Fruit fly (Drosophila melanogaster): ENCODE data around the gene Ref1.

Ref1 gene

DNA sequence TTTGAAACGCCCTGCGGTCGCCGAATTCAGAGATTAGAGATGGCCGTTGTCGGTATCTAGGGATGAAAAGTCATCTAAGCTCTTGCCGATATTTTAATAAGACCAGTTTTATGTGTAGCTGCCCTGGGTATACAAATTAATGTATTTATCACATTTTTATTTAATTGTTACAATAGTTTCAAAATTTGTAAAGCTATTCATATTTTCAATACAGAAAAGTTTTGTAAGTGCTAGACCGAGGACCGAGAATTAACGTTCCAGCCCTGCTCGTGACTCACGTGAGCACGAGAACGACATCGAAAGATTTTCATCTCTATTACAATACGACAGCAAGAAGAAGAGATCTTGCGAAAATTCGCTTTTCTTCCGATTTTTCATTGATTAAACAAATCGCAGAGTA lies 13.1 kb downstream of the Ref1 start, which contains the start of the genes CG1105 and CG1965 (continued):
- TF ChIP-seq MBD-R2 (GFP tag; IDR thresholded peaks at IDR 0.05) (peak; percentile 96), CG10267 (tag; optimal IDR thresholded peaks at IDR 0.05) (peak; percentile 90), cg (GFP tag; optimal IDR thresholded peaks at IDR 0.05) (no peak), ham (GFP tag; IDR thresholded peaks at IDR 0.05) (0 out of 2 replicates have a peak, but pooled peaks have one; percentile 28), CG7987 (GFP tag; optimal IDR thresholded peaks at IDR 0.05) (peak; percentile 74), CG12744 (GFP tag; optimal IDR thresholded peaks at IDR 0.05) (peak; percentile 90), CG14965 (GFP tag; optimal IDR thresholded peaks at IDR 0.05; ENCODE audit: borderline replicate concordance) (no peak), CG7271 (tag; optimal IDR thresholded peaks at IDR 0.05) (peak; percentile 87), CG1233 (GFP tag; optimal IDR thresholded peaks at IDR 0.05) (peak; percentile 85), seq (GFP tag; IDR thresholded peaks at IDR 0.05) (peak; percentile 66), CG1529 (GFP tag; optimal IDR thresholded peaks at IDR 0.05) (peak; percentile 77), NFAT (GFP tag; IDR thresholded peaks at IDR 0.05) (peak; percentile 94), caup (GFP tag; optimal IDR thresholded peaks at IDR 0.05; ENCODE audit: severe bottlenecking) (peak; percentile 87), CG17568 (GFP tag; optimal IDR thresholded peaks at IDR 0.05) (peak; percentile 69), jing (GFP tag; optimal IDR thresholded peaks at IDR 0.05) (peak; percentile 78), Sox100B (GFP tag; optimal IDR thresholded peaks at IDR 0.05) (no peak), vfl (GFP tag; optimal IDR thresholded peaks at IDR 0.05) (peak; percentile 96), ab (GFP tag; optimal IDR thresholded peaks at IDR 0.05) (peak; percentile 68), H2.0 (GFP tag; IDR thresholded peaks at IDR 0.05) (peak; percentile 93), CG32532 (GFP tag; IDR thresholded peaks at IDR 0.05) (peak; percentile 96), Usf (GFP tag; optimal IDR thresholded peaks at IDR 0.05) (peak; percentile 87), zf30C (GFP tag; optimal IDR thresholded peaks at IDR 0.05) (no peak), CG8478 (optimal IDR thresholded peaks at IDR 0.05) (no peak), CG8765 (GFP tag; IDR thresholded peaks at IDR 0.05) (peak; percentile 96), Sox102F (GFP tag; optimal IDR thresholded peaks at IDR 0.05) (peak; percentile 93), Drgx (GFP tag; IDR thresholded peaks at IDR 0.05) (peak; percentile 76), CG12769 (tag; optimal IDR thresholded peaks at IDR 0.05) (peak; percentile 91), CG2199 (GFP tag; IDR thresholded peaks at IDR 0.05) (peak; percentile 97), CG43689 (GFP tag; IDR thresholded peaks at IDR 0.05) (peak; percentile 74), prd (optimal IDR thresholded peaks at IDR 0.05) (no peak), prd (GFP tag; IDR thresholded peaks at IDR 0.05) (peak; percentile 97), CG2202 (tag; optimal IDR thresholded peaks at IDR 0.05) (peak; percentile 83), CG6813 (GFP tag; optimal IDR thresholded peaks at IDR 0.05) (peak; percentile 53), ATbp (GFP tag; optimal IDR thresholded peaks at IDR 0.05) (peak; percentile 58), Mes4 (GFP tag; optimal IDR thresholded peaks at IDR 0.05) (peak; percentile 83), CG13775 (GFP tag; optimal IDR thresholded peaks at IDR 0.05) (peak; percentile 95), aop (GFP tag; IDR thresholded peaks at IDR 0.05) (peak; percentile 73), CG3995 (GFP tag; optimal IDR thresholded peaks at IDR 0.05) (peak; percentile 66), salm (tag; optimal IDR thresholded peaks at IDR 0.05) (peak; percentile 82), pnt (GFP tag; optimal IDR thresholded peaks at IDR 0.05) (peak; percentile 94), CG14860 (GFP tag; IDR thresholded peaks at IDR 0.05; ENCODE audit: partially characterized antibody) (peak; percentile 99), bbx (GFP tag; IDR thresholded peaks at IDR 0.05; ENCODE audit: partially characterized antibody) (peak; percentile 94), PHDP (tag; optimal IDR thresholded peaks at IDR 0.05) (peak; percentile 91), sens (GFP tag) (peak; percentile 99), CG11398 (GFP tag; optimal IDR thresholded peaks at IDR 0.05) (peak; percentile 76), cato (GFP tag; optimal IDR thresholded peaks at IDR 0.05; ENCODE audit: borderline replicate concordance) (peak; percentile 94), gsb-n (tag; optimal IDR thresholded peaks at IDR 0.05) (peak; percentile 79), CG12942 (GFP tag; optimal IDR thresholded peaks at IDR 0.05) (peak; percentile 95), HHEX (GFP tag; optimal IDR thresholded peaks at IDR 0.05) (peak; percentile 74), kay (GFP tag; optimal IDR thresholded peaks at IDR 0.05) (peak; percentile 90), schlank (tag; optimal IDR thresholded peaks at IDR 0.05) (peak; percentile 53)

All from whole organism, embryonic.